Fruit fly (Drosophila melanogaster): ENCODE measurements around the gene Cyp4d14.

The Cyp4d14 gene

dm6 chrX:2123965-2124688 lies 51.0 kb downstream of the Cyp4d14 start (continued):
- TF ChIP-seq fd85E (GFP tag; optimal IDR thresholded peaks at IDR 0.05) (peak; percentile 43), dac (GFP tag; optimal IDR thresholded peaks at IDR 0.05) (peak; percentile 76), dsx (GFP tag; optimal IDR thresholded peaks at IDR 0.05; ENCODE audit: poor library complexity, severe bottlenecking) (peak; percentile 80), vri (GFP tag; optimal IDR thresholded peaks at IDR 0.05) (peak; percentile 46), salr (GFP tag; optimal IDR thresholded peaks at IDR 0.05) (peak; percentile 72 to 79), cyc (GFP tag; optimal IDR thresholded peaks at IDR 0.05) (peak; percentile 72), achi (GFP tag; optimal IDR thresholded peaks at IDR 0.05) (peak; percentile 94), CG11902 (GFP tag; optimal IDR thresholded peaks at IDR 0.05) (peak; percentile 85), CG8632 (GFP tag; optimal IDR thresholded peaks at IDR 0.05) (peak; percentile 95), CG31627 (GFP tag; optimal IDR thresholded peaks at IDR 0.05) (peak; percentile 76), svp (GFP tag) (peak; percentile 89), Ets96B (tag; optimal IDR thresholded peaks at IDR 0.05) (peak; percentile 89), Smox (GFP tag; optimal IDR thresholded peaks at IDR 0.05) (peak; percentile 65), OdsH (GFP tag; optimal IDR thresholded peaks at IDR 0.05) (peak; percentile 83)
